Fruit fly (Drosophila melanogaster) whole organism, embryonic: ENCODE results near the gene CG16956.

ENCODE experiments used
- Atf6 ChIP-seq: fragments of 200-800 bp; sonication (Bioruptor generic); IDR thresholded peaks from 2 replicates; pipeline ENCODE4 v1.3.6; 2022; ENCODE audit warnings: missing biosample characterization, missing genetic modification characterization
- Awh ChIP-seq: fragments of 200-800 bp; sonication (Bioruptor generic); IDR thresholded peaks from 2 replicates; pipeline ENCODE4, ENCODE4 v1.3.6; 2022; ENCODE audit warnings: missing biosample characterization, missing genetic modification characterization
- CG10209 ChIP-seq: fragments of 200-800 bp; sonication (Bioruptor generic); optimal IDR thresholded peaks from 3 replicates; lab custom pipeline; 2017; ENCODE audit warnings: missing biosample characterization, mild to moderate bottlenecking, missing genetic modification characterization, missing genetic modification reagents
- CG10431 ChIP-seq: fragments of 200-800 bp; sonication (Bioruptor generic); optimal IDR thresholded peaks from 3 replicates; lab custom pipeline; 2018; ENCODE audit warnings: missing biosample characterization, mild to moderate bottlenecking, missing genetic modification characterization
- CG11093 ChIP-seq: fragments of 200-800 bp; sonication (Bioruptor generic); IDR thresholded peaks from 3 replicates; pipeline ENCODE4 v1.3.6; 2022; ENCODE audit warnings: missing biosample characterization, missing genetic modification characterization
- CG11247 ChIP-seq: fragments of 200-800 bp; sonication (Bioruptor generic); IDR thresholded peaks from 2 replicates; pipeline ENCODE4 v1.3.6; 2022; ENCODE audit warnings: missing biosample characterization, missing genetic modification characterization
- CG11504 ChIP-seq: fragments of 200-800 bp; sonication (Bioruptor generic); optimal IDR thresholded peaks from 3 replicates; lab custom pipeline; 2019; ENCODE audit warnings: missing biosample characterization, mild to moderate bottlenecking, missing genetic modification characterization, moderate library complexity
- CG12071 ChIP-seq: fragments of 200-800 bp; sonication (Bioruptor generic); optimal IDR thresholded peaks from 3 replicates; lab custom pipeline; 2018; ENCODE audit warnings: missing biosample characterization, mild to moderate bottlenecking, missing genetic modification characterization
- CG18011 ChIP-seq: fragments of 200-800 bp; sonication (Bioruptor generic); optimal IDR thresholded peaks from 2 replicates; lab custom pipeline; 2017; ENCODE audit warnings: missing biosample characterization, missing genetic modification characterization, mild to moderate bottlenecking, moderate library complexity, missing genotype
- CG18262 ChIP-seq: fragments of 200-800 bp; optimal IDR thresholded peaks from 3 replicates; lab custom pipeline; 2019; ENCODE audit warnings: missing biosample characterization, mild to moderate bottlenecking, missing genetic modification characterization, moderate library complexity
- CG1832 ChIP-seq: fragments of 200-800 bp; sonication (Bioruptor generic); optimal IDR thresholded peaks from 2 replicates; lab custom pipeline; 2017; ENCODE audit warnings: missing biosample characterization, mild to moderate bottlenecking, missing genetic modification characterization, inconsistent platforms
- CG18599 ChIP-seq: fragments of 200-800 bp; sonication (Bioruptor generic); optimal IDR thresholded peaks from 3 replicates; lab custom pipeline; 2017; ENCODE audit warnings: missing biosample characterization, missing genetic modification characterization, mild to moderate bottlenecking, moderate library complexity, missing genetic modification reagents
- CG2889 ChIP-seq: fragments of 200-800 bp; sonication (Bioruptor generic); IDR thresholded peaks from 3 replicates; pipeline ENCODE4 v1.3.6; 2022; ENCODE audit warnings: missing biosample characterization, missing genetic modification characterization
- CG3065 ChIP-seq: fragments of 200-800 bp; sonication (Bioruptor generic); optimal IDR thresholded peaks from 2 replicates; lab custom pipeline; 2016; ENCODE audit warnings: missing biosample characterization, missing genetic modification characterization
- CG32772 ChIP-seq: fragments of 200-800 bp; sonication (Bioruptor generic); IDR thresholded peaks from 2 replicates; pipeline ENCODE4 v1.3.6; 2022; ENCODE audit warnings: missing biosample characterization, missing genetic modification characterization
- CG3726 ChIP-seq: fragments of 200-800 bp; sonication (Bioruptor generic); IDR thresholded peaks from 3 replicates; pipeline ENCODE4, ENCODE4 v1.3.6; 2022; ENCODE audit warnings: missing biosample characterization, missing genetic modification characterization
- CG6791 ChIP-seq: fragments of 200-800 bp; sonication (Bioruptor generic); IDR thresholded peaks from 3 replicates; pipeline ENCODE4 v1.3.6; 2022; ENCODE audit warnings: missing biosample characterization, missing genetic modification characterization; ENCODE audit not compliant: partially characterized antibody
- CG7556 ChIP-seq: fragments of 200-800 bp; sonication (Bioruptor generic); optimal IDR thresholded peaks from 2 replicates; lab custom pipeline; 2017; ENCODE audit warnings: missing biosample characterization, mild to moderate bottlenecking, missing genetic modification characterization
- CG8290 ChIP-seq, 3 experiments: fragments of 200-800 bp; sonication (Bioruptor generic); optimal IDR thresholded peaks; 2 replicates each; lab custom pipeline; 2016 to 2019; ENCODE audit warnings: missing biosample characterization in 3 of 3, missing genetic modification characterization in 3 of 3, mild to moderate bottlenecking in 2 of 3, moderate library complexity in 1 of 3
- D ChIP-seq, 2 experiments: fragments of 200-800 bp in 1 of 2; fragments of >200 bp in 1 of 2; sonication (Bioruptor generic) in 1 of 2; optimal IDR thresholded peaks; 2 replicates in 1 of 2; 3 replicates in 1 of 2; lab custom pipeline; 2017; ENCODE audit warnings: mild to moderate bottlenecking in 1 of 2, missing biosample characterization in 1 of 2, missing genetic modification characterization in 1 of 2, missing genetic modification reagents in 1 of 2
- Dbx ChIP-seq: fragments of 200-800 bp; sonication (Bioruptor generic); IDR thresholded peaks from 3 replicates; pipeline ENCODE4 v1.3.6; 2022; ENCODE audit warnings: missing biosample characterization, missing genetic modification characterization
- Dip2 ChIP-seq: fragments of 200-800 bp; sonication (Bioruptor generic); IDR thresholded peaks from 2 replicates; pipeline ENCODE4 v1.3.6; 2022; ENCODE audit warnings: missing biosample characterization, missing genetic modification characterization
- Hr78 ChIP-seq, 2 experiments: fragments of 200-800 bp in 1 of 2; fragments of >200 bp in 1 of 2; sonication (Bioruptor generic) in 1 of 2; optimal IDR thresholded peaks; 2 replicates each; lab custom pipeline; 2017 to 2019; ENCODE audit warnings: missing biosample characterization in 2 of 2, missing genetic modification characterization in 2 of 2, mild to moderate bottlenecking in 1 of 2, moderate library complexity in 1 of 2
- Lhr ChIP-seq: fragments of 200-800 bp; sonication (Bioruptor generic); optimal IDR thresholded peaks from 3 replicates; lab custom pipeline; 2017; ENCODE audit warnings: mild to moderate bottlenecking, missing biosample characterization, missing genetic modification reagents, missing genetic modification characterization
- Oaz ChIP-seq: fragments of 200-800 bp; sonication (Bioruptor generic); IDR thresholded peaks from 2 replicates; pipeline ENCODE4 v1.3.6; 2022; ENCODE audit warnings: missing biosample characterization, missing genetic modification characterization
- Optix ChIP-seq: fragments of 200-800 bp; sonication (Bioruptor generic); IDR thresholded peaks from 3 replicates; pipeline ENCODE4 v1.3.6; 2022; ENCODE audit warnings: missing biosample characterization, missing genetic modification characterization
- Ssrp ChIP-seq: fragments of 200-800 bp; sonication (Bioruptor generic); optimal IDR thresholded peaks from 2 replicates; lab custom pipeline; 2018; ENCODE audit warnings: missing biosample characterization, mild to moderate bottlenecking, missing genetic modification characterization, moderate library complexity
- abd-A ChIP-seq: fragments of 200-800 bp; sonication (Bioruptor generic); optimal IDR thresholded peaks from 3 replicates; lab custom pipeline; 2019; ENCODE audit warnings: missing biosample characterization, mild to moderate bottlenecking, missing genetic modification characterization, moderate library complexity
- az2 ChIP-seq: fragments of 200-800 bp; sonication (Bioruptor generic); optimal IDR thresholded peaks from 3 replicates; lab custom pipeline; 2016; ENCODE audit warnings: missing biosample characterization, missing genetic modification characterization
- btn ChIP-seq: fragments of 200-800 bp; sonication (Bioruptor generic); optimal IDR thresholded peaks from 2 replicates; lab custom pipeline; 2016; ENCODE audit warnings: missing biosample characterization, missing genetic modification characterization
- cad ChIP-seq: fragments of >200 bp; optimal IDR thresholded peaks from 2 replicates; lab custom pipeline; 2017; ENCODE audit warnings: missing biosample characterization, missing genetic modification characterization
- cato ChIP-seq: fragments of 200-800 bp; sonication (Bioruptor generic); optimal IDR thresholded peaks from 2 replicates; lab custom pipeline; 2016; ENCODE audit warnings: missing biosample characterization, missing genetic modification characterization, borderline replicate concordance
- caup ChIP-seq: fragments of 200-800 bp; sonication (Bioruptor generic); optimal IDR thresholded peaks from 3 replicates; lab custom pipeline; 2017; ENCODE audit warnings: missing biosample characterization, mild to moderate bottlenecking, missing genetic modification characterization, moderate library complexity; ENCODE audit not compliant: severe bottlenecking
- chinmo ChIP-seq: fragments of 200-800 bp; sonication (Bioruptor generic); IDR thresholded peaks from 4 replicates; pipeline ENCODE4 v1.3.6; 2022; ENCODE audit warnings: missing biosample characterization, missing genetic modification characterization; ENCODE audit not compliant: partially characterized antibody
- crp ChIP-seq, 2 experiments: fragments of 200-800 bp; sonication (Bioruptor generic); optimal IDR thresholded peaks; 2 replicates in 1 of 2; 3 replicates in 1 of 2; lab custom pipeline; 2017; ENCODE audit warnings: missing biosample characterization in 2 of 2, missing genetic modification characterization in 2 of 2, mild to moderate bottlenecking in 1 of 2, moderate library complexity in 1 of 2
- ems ChIP-seq: fragments of 200-800 bp; sonication (Bioruptor generic); optimal IDR thresholded peaks from 3 replicates; lab custom pipeline; 2016; ENCODE audit warnings: missing biosample characterization, missing genetic modification characterization
- her ChIP-seq: fragments of 200-800 bp; sonication (Bioruptor generic); optimal IDR thresholded peaks from 2 replicates; lab custom pipeline; 2016; ENCODE audit warnings: missing biosample characterization, missing genetic modification characterization
- kah ChIP-seq: fragments of 200-800 bp; sonication (Bioruptor generic); optimal IDR thresholded peaks from 2 replicates; lab custom pipeline; 2018; ENCODE audit warnings: missing biosample characterization, mild to moderate bottlenecking, missing genetic modification characterization
- lola ChIP-seq, 3 experiments: fragments of >200 bp in 2 of 3; fragments of 200-800 bp in 1 of 3; sonication (Bioruptor generic) in 1 of 3; optimal IDR thresholded peaks; 2 replicates each; lab custom pipeline; 2017 to 2019; ENCODE audit warnings: missing biosample characterization in 3 of 3, missing genetic modification characterization in 3 of 3, mild to moderate bottlenecking in 1 of 3, moderate library complexity in 1 of 3
- pfk ChIP-seq: fragments of 200-800 bp; sonication (Bioruptor generic); optimal IDR thresholded peaks from 2 replicates; lab custom pipeline; 2018; ENCODE audit warnings: missing biosample characterization, mild to moderate bottlenecking, missing genetic modification characterization, moderate library complexity
- sc ChIP-seq, 3 experiments: fragments of >200 bp in 2 of 3; fragments of 200-800 bp in 1 of 3; sonication (Bioruptor generic) in 1 of 3; optimal IDR thresholded peaks; 2 replicates in 2 of 3; 3 replicates in 1 of 3; lab custom pipeline; 2017; ENCODE audit warnings: mild to moderate bottlenecking in 1 of 3, missing biosample characterization in 1 of 3, missing genetic modification characterization in 1 of 3, missing genetic modification reagents in 1 of 3
- schlank ChIP-seq: fragments of 200-800 bp; sonication (Bioruptor generic); optimal IDR thresholded peaks from 2 replicates; lab custom pipeline; 2018; ENCODE audit warnings: missing biosample characterization, mild to moderate bottlenecking, missing genetic modification characterization
- sens-2 ChIP-seq: fragments of 200-800 bp; sonication (Bioruptor generic); IDR thresholded peaks from 2 replicates; pipeline ENCODE4 v1.3.6; 2022; ENCODE audit warnings: missing biosample characterization, missing genetic modification characterization
- sr ChIP-seq: fragments of 200-800 bp; sonication (Bioruptor generic); IDR thresholded peaks from 3 replicates; pipeline ENCODE4 v1.3.6; 2022; ENCODE audit warnings: missing biosample characterization, missing genetic modification characterization
- stwl ChIP-seq: fragments of 200-800 bp; sonication (Bioruptor generic); optimal IDR thresholded peaks from 3 replicates; lab custom pipeline; 2018; ENCODE audit warnings: missing biosample characterization, mild to moderate bottlenecking, missing genetic modification characterization, moderate library complexity
- usp ChIP-seq: fragments of >200 bp; optimal IDR thresholded peaks from 2 replicates; lab custom pipeline; 2017; ENCODE audit warnings: missing biosample characterization, missing genetic modification characterization
- wor ChIP-seq: fragments of 200-800 bp; sonication (Bioruptor generic); IDR thresholded peaks from 2 replicates; pipeline ENCODE4 v1.3.6; 2022; ENCODE audit warnings: missing biosample characterization, missing genetic modification characterization

Gene CG16956

DNA sequence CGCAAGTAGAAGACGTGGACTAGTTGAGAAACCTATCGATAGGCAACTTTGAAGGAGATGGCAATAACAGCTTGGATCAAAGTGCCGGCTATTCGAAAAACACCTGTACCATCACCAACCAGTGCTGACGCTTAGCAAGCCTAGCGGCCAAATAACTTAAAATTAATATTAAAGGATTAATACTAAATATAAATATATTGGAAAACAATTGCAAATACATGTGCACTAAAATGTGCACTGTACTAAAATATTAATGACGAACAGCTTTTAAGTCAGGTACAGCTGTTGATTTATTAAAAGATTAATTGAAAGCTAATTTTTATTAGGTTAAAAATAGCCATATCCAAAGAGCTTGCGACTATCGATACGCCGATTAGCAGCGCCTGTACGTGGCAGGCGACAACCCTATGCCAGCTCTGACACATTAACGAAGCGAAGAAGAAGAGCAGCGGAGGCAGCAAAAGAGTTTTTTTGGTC lies 35.8 kb downstream of the CG16956 start, which contains the start of the genes CG9302 and beta'COP (continued):
- TF ChIP-seq usp (GFP tag; lab: Kevin White, UChicago) (no peak), pfk (GFP tag; lab: Kevin White, UChicago) (no peak), Ssrp (peak; percentile 58), wor (GFP tag; lab: Robert Waterston, UW) (no peak; the same call in 1 of the 2 replicates), CG8290 (GFP tag; optimal IDR thresholded peaks at IDR 0.05; lab: Kevin White, UChicago) (peak; percentile 47), CG8290 (tag; optimal IDR thresholded peaks at IDR 0.05; lab: Kevin White, UChicago) (peak in 1 of 2 experiments; percentile 15), CG10431 (peak; percentile 17), CG18011 (GFP tag; lab: Kevin White, UChicago) (peak; percentile 24), kah (GFP tag; lab: Kevin White, UChicago) (peak; percentile 7), CG10209 (peak; percentile 69), Atf6 (GFP tag; lab: Robert Waterston, UW) (no peak), sc (optimal IDR thresholded peaks at IDR 0.05; lab: Kevin White, UChicago) (no peak), sc (GFP tag; optimal IDR thresholded peaks at IDR 0.05; lab: Kevin White, UChicago) (peak; percentile 39), sens-2 (GFP tag; lab: Robert Waterston, UW) (no peak), sr (GFP tag; lab: Robert Waterston, UW) (no peak), her (no peak), lola (GFP tag; optimal IDR thresholded peaks at IDR 0.05; lab: Kevin White, UChicago) (peak in 1 of 3 experiments; percentile 75), cad (GFP tag; lab: Kevin White, UChicago) (no peak), CG11093 (GFP tag; lab: Robert Waterston, UW) (peak; percentile 44; the same call in 1 of the 3 replicates), CG18599 (GFP tag; lab: Kevin White, UChicago) (no peak), stwl (tag; lab: Kevin White, UChicago) (peak; percentile 38), caup (peak; percentile 48), crp (GFP tag; optimal IDR thresholded peaks at IDR 0.05; lab: Kevin White, UChicago) (peak in 1 of 2 experiments; percentile 39), CG11247 (GFP tag; lab: Robert Waterston, UW) (peak; percentile 39), CG6791 (GFP tag; lab: Robert Waterston, UW) (peak; percentile 58; the same call in 1 of the 3 replicates), btn (GFP tag; lab: Kevin White, UChicago) (no peak), CG3726 (no peak), Dbx (GFP tag; lab: Robert Waterston, UW) (peak; percentile 80), Optix (no peak), CG11504 (no peak), az2 (GFP tag; lab: Kevin White, UChicago) (peak; percentile 71), ems (no peak), CG3065 (GFP tag; lab: Kevin White, UChicago) (peak; percentile 31), Awh (GFP tag; lab: Robert Waterston, UW) (no peak; the same call in 1 of the 2 replicates), CG12071 (GFP tag; lab: Kevin White, UChicago) (no peak), CG7556 (GFP tag; lab: Kevin White, UChicago) (peak; percentile 70), Dip2 (GFP tag; lab: Robert Waterston, UW) (no peak), Hr78 (GFP tag; optimal IDR thresholded peaks at IDR 0.05; lab: Kevin White, UChicago) (no peak), D (optimal IDR thresholded peaks at IDR 0.05; lab: Kevin White, UChicago) (no peak), D (GFP tag; optimal IDR thresholded peaks at IDR 0.05; lab: Kevin White, UChicago) (peak; percentile 32), schlank (tag; lab: Kevin White, UChicago) (no peak), CG2889 (GFP tag; lab: Robert Waterston, UW) (no peak), chinmo (GFP tag; lab: Robert Waterston, UW) (no peak), CG18262 (tag; lab: Kevin White, UChicago) (peak; percentile 74), Oaz (GFP tag; lab: Robert Waterston, UW) (no peak), CG32772 (no peak), abd-A (no peak), cato (GFP tag; lab: Kevin White, UChicago) (peak; percentile 50), Lhr (GFP tag; lab: Kevin White, UChicago) (peak; percentile 14), CG1832 (GFP tag; lab: Kevin White, UChicago) (no peak)
